Worm (Caenorhabditis elegans): ENCODE results near the gene F59A1.18.

ce11 chrV:17699097-17699496 is 12.3 kb upstream of the F59A1.18 start, which contains the start of gene Y26G10.4:
- TF ChIP-seq klf-2 (GFP tag; conservative IDR thresholded peaks at IDR 0.05), result no peak
- no peak for TF ChIP-seq T22C8.4 (GFP tag; IDR thresholded peaks at IDR 0.05)
